2 fruit fly cellular contexts compared by ENCODE assay signal in the genomic region with DNA sequence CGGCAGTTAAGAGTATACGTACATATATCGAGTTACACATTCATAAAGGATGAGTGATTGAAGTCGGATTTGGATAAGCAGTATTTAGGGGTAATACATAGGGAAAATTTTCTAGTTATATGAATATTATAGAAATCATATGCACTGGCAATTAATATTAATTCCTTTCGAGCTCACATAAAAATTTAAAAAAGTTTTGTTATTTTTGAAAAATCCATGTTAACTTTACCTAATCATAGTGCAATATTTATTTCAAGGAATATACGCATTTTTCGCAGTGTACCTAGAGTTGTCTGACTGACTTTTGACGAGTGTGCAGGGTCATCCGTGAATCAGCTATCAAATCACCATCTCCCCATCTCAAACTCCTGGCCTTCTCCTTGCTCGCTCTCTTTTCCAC.
A peak's percentile ranks its signal among the peaks of the same experiment; 100 is the strongest.
TF ChIP-seq lines count a peak whose summit lies in the region.

No protein-coding gene starts in this region.

TF ChIP-seq in whole organism, embryonic, 481 proteins besides CTCF, POLR2A, EP300 and RAD21 (continued from another document):
- TF ChIP-seq row (GFP tag; IDR thresholded peaks at IDR 0.05; lab: Robert Waterston, UW) (peak; percentile 5; the same call in 1 of the 3 replicates), Ravus (GFP tag; IDR thresholded peaks at IDR 0.05; lab: Robert Waterston, UW) (no peak), Antp (GFP tag; optimal IDR thresholded peaks at IDR 0.05; lab: Kevin White, UChicago) (no peak), CG17568 (GFP tag; optimal IDR thresholded peaks at IDR 0.05; lab: Kevin White, UChicago) (no peak), sqz (GFP tag; optimal IDR thresholded peaks at IDR 0.05; lab: Kevin White, UChicago) (no peak), dmrt11E (tag; optimal IDR thresholded peaks at IDR 0.05; lab: Kevin White, UChicago) (peak; percentile 32), bowl (GFP tag; IDR thresholded peaks at IDR 0.05; lab: Robert Waterston, UW) (no peak), jigr1 (GFP tag; IDR thresholded peaks at IDR 0.05; lab: Robert Waterston, UW) (no peak), CG2875 (GFP tag; optimal IDR thresholded peaks at IDR 0.05; lab: Kevin White, UChicago) (no peak), CG8388 (GFP tag; optimal IDR thresholded peaks at IDR 0.05; lab: Kevin White, UChicago) (no peak), gem (tag; optimal IDR thresholded peaks at IDR 0.05; lab: Kevin White, UChicago) (peak; percentile 47), CG7357 (GFP tag; IDR thresholded peaks at IDR 0.05; lab: Robert Waterston, UW) (no peak), cg (GFP tag; optimal IDR thresholded peaks at IDR 0.05; lab: Kevin White, UChicago) (no peak), Mrtf (GFP tag; IDR thresholded peaks at IDR 0.05; lab: Robert Waterston, UW) (no peak), CG9609 (GFP tag; optimal IDR thresholded peaks at IDR 0.05; lab: Kevin White, UChicago) (no peak), CG17186 (GFP tag; optimal IDR thresholded peaks at IDR 0.05; lab: Kevin White, UChicago) (no peak), dm (GFP tag; optimal IDR thresholded peaks at IDR 0.05; lab: Kevin White, UChicago) (no peak), CG11504 (tag; optimal IDR thresholded peaks at IDR 0.05; lab: Kevin White, UChicago) (peak; percentile 1), CG10565 (GFP tag; optimal IDR thresholded peaks at IDR 0.05; lab: Kevin White, UChicago) (no peak), Ssrp (tag; optimal IDR thresholded peaks at IDR 0.05; lab: Kevin White, UChicago) (no peak), unc-4 (GFP tag; IDR thresholded peaks at IDR 0.05; lab: Robert Waterston, UW; ENCODE audit: partially characterized antibody) (no peak), sd (tag; optimal IDR thresholded peaks at IDR 0.05; lab: Kevin White, UChicago) (no peak), nom (GFP tag; optimal IDR thresholded peaks at IDR 0.05; lab: Kevin White, UChicago) (no peak)
TF ChIP-seq in whole organism, embryonic: peak in this region for 12.

TF ChIP-seq in whole organism, prepupa, 60 proteins besides CTCF, POLR2A, EP300 and RAD21 (continued from another document):
- TF ChIP-seq CG11902 (GFP tag; optimal IDR thresholded peaks at IDR 0.05; lab: Kevin White, UChicago) (no peak), CG6163 (GFP tag; IDR thresholded peaks at IDR 0.05; lab: Robert Waterston, UW) (no peak), ss (GFP tag; optimal IDR thresholded peaks at IDR 0.05; lab: Kevin White, UChicago) (peak in 1 of 2 experiments; percentile 58), achi (GFP tag; optimal IDR thresholded peaks at IDR 0.05; lab: Kevin White, UChicago) (peak; percentile 17), Met (GFP tag; optimal IDR thresholded peaks at IDR 0.05; lab: Kevin White, UChicago) (no peak), Sox102F (GFP tag; optimal IDR thresholded peaks at IDR 0.05; lab: Kevin White, UChicago) (no peak), svp (GFP tag; lab: Kevin White, UChicago) (peak; percentile 36), Ets21C (GFP tag; optimal IDR thresholded peaks at IDR 0.05; lab: Kevin White, UChicago) (no peak), pdm3 (GFP tag; optimal IDR thresholded peaks at IDR 0.05; lab: Kevin White, UChicago) (peak; percentile 26), Eip75B (GFP tag; optimal IDR thresholded peaks at IDR 0.05; lab: Kevin White, UChicago) (no peak), CG4318 (GFP tag; optimal IDR thresholded peaks at IDR 0.05; lab: Kevin White, UChicago) (peak; percentile 40), CG6808 (GFP tag; optimal IDR thresholded peaks at IDR 0.05; lab: Kevin White, UChicago) (peak; percentile 21), Eip78C (GFP tag; lab: Kevin White, UChicago) (peak; percentile 87), CG34406 (GFP tag; optimal IDR thresholded peaks at IDR 0.05; lab: Kevin White, UChicago) (peak; percentile 5), CG6276 (GFP tag; optimal IDR thresholded peaks at IDR 0.05; lab: Kevin White, UChicago) (peak; percentile 26), salr (GFP tag; optimal IDR thresholded peaks at IDR 0.05; lab: Kevin White, UChicago) (peak in 1 of 2 experiments; percentile 51), acj6 (GFP tag; optimal IDR thresholded peaks at IDR 0.05; lab: Kevin White, UChicago) (peak; percentile 7)
TF ChIP-seq in whole organism, prepupa: peak in this region for 30.
